Fruit fly (Drosophila melanogaster) whole organism, embryonic: ENCODE results near the gene Bug22.

Source experiments
- Blimp-1 ChIP-seq: fragments of 200-800 bp; sonication (Bioruptor generic); optimal IDR thresholded peaks from 3 replicates; lab custom pipeline; 2018; ENCODE audit warnings: missing biosample characterization, missing genetic modification characterization, mild to moderate bottlenecking, moderate library complexity, missing genetic modification reagents
- CG10267 ChIP-seq: fragments of 200-800 bp; sonication (Bioruptor generic); optimal IDR thresholded peaks from 2 replicates; lab custom pipeline; 2018; ENCODE audit warnings: missing biosample characterization, mild to moderate bottlenecking, missing genetic modification characterization, moderate library complexity
- CG10543 ChIP-seq: fragments of 200-800 bp; sonication (Bioruptor generic); optimal IDR thresholded peaks from 3 replicates; lab custom pipeline; 2017; ENCODE audit warnings: missing biosample characterization, mild to moderate bottlenecking, missing genetic modification characterization, moderate library complexity
- CG11093 ChIP-seq: fragments of 200-800 bp; sonication (Bioruptor generic); IDR thresholded peaks from 3 replicates; pipeline ENCODE4 v1.3.6; 2022; ENCODE audit warnings: missing biosample characterization, missing genetic modification characterization
- CG11696 ChIP-seq: fragments of 200-800 bp; sonication (Bioruptor generic); IDR thresholded peaks from 2 replicates; pipeline ENCODE4 v1.3.6; 2022; ENCODE audit warnings: missing biosample characterization, missing genetic modification characterization
- CG12071 ChIP-seq: fragments of 200-800 bp; sonication (Bioruptor generic); optimal IDR thresholded peaks from 3 replicates; lab custom pipeline; 2018; ENCODE audit warnings: missing biosample characterization, mild to moderate bottlenecking, missing genetic modification characterization
- CG14050 ChIP-seq: fragments of 200-800 bp; sonication (Bioruptor generic); IDR thresholded peaks from 3 replicates; pipeline ENCODE4 v1.3.6; 2022; ENCODE audit warnings: missing biosample characterization, missing genetic modification characterization
- CG15011 ChIP-seq: fragments of 200-800 bp; sonication (Bioruptor generic); optimal IDR thresholded peaks from 3 replicates; lab custom pipeline; 2018; ENCODE audit warnings: missing biosample characterization, mild to moderate bottlenecking, missing genetic modification characterization
- CG15514 ChIP-seq: fragments of 200-800 bp; sonication (Bioruptor generic); optimal IDR thresholded peaks from 3 replicates; lab custom pipeline; 2017; ENCODE audit warnings: missing biosample characterization, missing genetic modification characterization, mild to moderate bottlenecking, moderate library complexity, missing genetic modification reagents
- CG15696 ChIP-seq: fragments of 200-800 bp; sonication (Bioruptor generic); optimal IDR thresholded peaks from 2 replicates; lab custom pipeline; 2019; ENCODE audit warnings: missing biosample characterization, mild to moderate bottlenecking, missing genetic modification characterization, moderate library complexity
- CG17568 ChIP-seq: fragments of 200-800 bp; sonication (Bioruptor generic); optimal IDR thresholded peaks from 2 replicates; lab custom pipeline; 2018; ENCODE audit warnings: missing biosample characterization, mild to moderate bottlenecking, missing genetic modification characterization, moderate library complexity
- CG30020 ChIP-seq: fragments of 200-800 bp; optimal IDR thresholded peaks from 2 replicates; lab custom pipeline; 2019; ENCODE audit warnings: missing biosample characterization, mild to moderate bottlenecking, missing genetic modification characterization, moderate library complexity
- CG3281 ChIP-seq: fragments of 200-800 bp; sonication (Bioruptor generic); optimal IDR thresholded peaks from 3 replicates; lab custom pipeline; 2017; ENCODE audit warnings: missing biosample characterization, mild to moderate bottlenecking, missing genetic modification characterization
- CG33213 ChIP-seq: fragments of 200-800 bp; sonication (Bioruptor generic); optimal IDR thresholded peaks from 3 replicates; lab custom pipeline; 2016; ENCODE audit warnings: missing biosample characterization, missing genetic modification characterization
- CG4328 ChIP-seq: fragments of 200-800 bp; sonication (Bioruptor generic); optimal IDR thresholded peaks from 3 replicates; lab custom pipeline; 2017; ENCODE audit warnings: missing biosample characterization, missing genetic modification reagents, missing genetic modification characterization
- CG4360 ChIP-seq: fragments of 200-800 bp; sonication (Bioruptor generic); IDR thresholded peaks from 2 replicates; pipeline ENCODE4 v1.3.6; 2022; ENCODE audit warnings: missing biosample characterization, missing genetic modification characterization
- CG6765 ChIP-seq: fragments of 200-800 bp; sonication (Bioruptor generic); optimal IDR thresholded peaks from 3 replicates; lab custom pipeline; 2017; ENCODE audit warnings: missing biosample characterization, mild to moderate bottlenecking, missing genetic modification characterization
- CG8281 ChIP-seq: fragments of 200-800 bp; sonication (Bioruptor generic); optimal IDR thresholded peaks from 2 replicates; lab custom pipeline; 2018; ENCODE audit warnings: missing biosample characterization, mild to moderate bottlenecking, missing genetic modification characterization, moderate library complexity
- CG9437 ChIP-seq: fragments of 200-800 bp; sonication (Bioruptor generic); optimal IDR thresholded peaks from 2 replicates; lab custom pipeline; 2018; ENCODE audit warnings: missing biosample characterization, mild to moderate bottlenecking, missing genetic modification characterization
- CG9609 ChIP-seq: fragments of 200-800 bp; sonication (Bioruptor generic); optimal IDR thresholded peaks from 3 replicates; lab custom pipeline; 2016; ENCODE audit warnings: missing biosample characterization, missing genetic modification characterization
- CG9876 ChIP-seq: fragments of 200-800 bp; sonication (Bioruptor generic); optimal IDR thresholded peaks from 2 replicates; lab custom pipeline; 2016; ENCODE audit warnings: missing biosample characterization, missing genetic modification characterization
- Dbx ChIP-seq: fragments of 200-800 bp; sonication (Bioruptor generic); IDR thresholded peaks from 3 replicates; pipeline ENCODE4 v1.3.6; 2022; ENCODE audit warnings: missing biosample characterization, missing genetic modification characterization
- Dip2 ChIP-seq: fragments of 200-800 bp; sonication (Bioruptor generic); IDR thresholded peaks from 2 replicates; pipeline ENCODE4 v1.3.6; 2022; ENCODE audit warnings: missing biosample characterization, missing genetic modification characterization
- H2.0 ChIP-seq: fragments of 200-800 bp; sonication (Bioruptor generic); IDR thresholded peaks from 2 replicates; pipeline ENCODE4 v1.3.6; 2022; ENCODE audit warnings: missing biosample characterization, missing genetic modification characterization
- HHEX ChIP-seq: fragments of 200-800 bp; sonication (Bioruptor generic); optimal IDR thresholded peaks from 3 replicates; lab custom pipeline; 2017; ENCODE audit warnings: missing biosample characterization, mild to moderate bottlenecking, missing genetic modification characterization, missing genetic modification reagents
- MBD-R2 ChIP-seq: fragments of 200-800 bp; sonication (Bioruptor generic); IDR thresholded peaks from 2 replicates; pipeline ENCODE4 v1.3.6; 2022; ENCODE audit warnings: missing biosample characterization, missing genetic modification characterization
- NC2β ChIP-seq: fragments of 200-800 bp; sonication (Bioruptor generic); optimal IDR thresholded peaks from 2 replicates; lab custom pipeline; 2016; ENCODE audit warnings: missing biosample characterization, missing genetic modification characterization
- NK7.1 ChIP-seq: fragments of 200-800 bp; sonication (Bioruptor generic); optimal IDR thresholded peaks from 3 replicates; lab custom pipeline; 2016; ENCODE audit warnings: missing biosample characterization, missing genetic modification characterization
- Nf-YB ChIP-seq: fragments of 200-800 bp; sonication (Bioruptor generic); optimal IDR thresholded peaks from 3 replicates; lab custom pipeline; 2019; ENCODE audit warnings: missing biosample characterization, mild to moderate bottlenecking, missing genetic modification characterization, moderate library complexity
- Ptx1 ChIP-seq: fragments of 200-800 bp; sonication (Bioruptor generic); IDR thresholded peaks from 2 replicates; pipeline ENCODE4 v1.3.6; 2022; ENCODE audit warnings: missing biosample characterization, missing genetic modification characterization
- Ravus ChIP-seq: fragments of 200-800 bp; sonication (Bioruptor generic); IDR thresholded peaks from 2 replicates; pipeline ENCODE4 v1.3.6; 2022; ENCODE audit warnings: missing biosample characterization, missing genetic modification characterization
- Six4 ChIP-seq: fragments of 200-800 bp; sonication (Bioruptor generic); optimal IDR thresholded peaks from 2 replicates; lab custom pipeline; 2016; ENCODE audit warnings: missing biosample characterization, missing genetic modification characterization
- Spps ChIP-seq: fragments of 200-800 bp; sonication (Bioruptor generic); optimal IDR thresholded peaks from 2 replicates; lab custom pipeline; 2018; ENCODE audit warnings: missing biosample characterization, mild to moderate bottlenecking, missing genetic modification characterization
- ab ChIP-seq: fragments of 200-800 bp; sonication (Bioruptor generic); optimal IDR thresholded peaks from 2 replicates; lab custom pipeline; 2016; ENCODE audit warnings: missing biosample characterization, missing genetic modification characterization
- ac ChIP-seq: fragments of 200-800 bp; sonication (Bioruptor generic); optimal IDR thresholded peaks from 3 replicates; lab custom pipeline; 2017; ENCODE audit warnings: missing biosample characterization, mild to moderate bottlenecking, missing genetic modification characterization
- crol ChIP-seq: fragments of 200-800 bp; sonication (Bioruptor generic); IDR thresholded peaks from 2 replicates; pipeline ENCODE4 v1.3.6; 2022; ENCODE audit warnings: missing biosample characterization, missing genetic modification characterization
- dysf ChIP-seq: fragments of 200-800 bp; sonication (Bioruptor generic); IDR thresholded peaks from 3 replicates; pipeline ENCODE4 v1.3.6; 2022; ENCODE audit warnings: missing biosample characterization, missing genetic modification characterization
- ems ChIP-seq: fragments of 200-800 bp; sonication (Bioruptor generic); optimal IDR thresholded peaks from 3 replicates; lab custom pipeline; 2016; ENCODE audit warnings: missing biosample characterization, missing genetic modification characterization
- en ChIP-seq: fragments of 200-800 bp; sonication (Bioruptor generic); optimal IDR thresholded peaks from 2 replicates; lab custom pipeline; 2016; ENCODE audit warnings: missing biosample characterization, missing genetic modification characterization
- ind ChIP-seq: fragments of 200-800 bp; sonication (Bioruptor generic); optimal IDR thresholded peaks from 3 replicates; lab custom pipeline; 2016; ENCODE audit warnings: missing biosample characterization, missing genetic modification characterization
- lola ChIP-seq, 3 experiments: fragments of >200 bp in 2 of 3; fragments of 200-800 bp in 1 of 3; sonication (Bioruptor generic) in 1 of 3; optimal IDR thresholded peaks; 2 replicates each; lab custom pipeline; 2017 to 2019; ENCODE audit warnings: missing biosample characterization in 3 of 3, missing genetic modification characterization in 3 of 3, mild to moderate bottlenecking in 1 of 3, moderate library complexity in 1 of 3
- phol ChIP-seq: fragments of 200-800 bp; sonication (Bioruptor generic); optimal IDR thresholded peaks from 3 replicates; lab custom pipeline; 2018; ENCODE audit warnings: missing biosample characterization, mild to moderate bottlenecking, missing genetic modification characterization, moderate library complexity
- sens ChIP-seq: fragments of 200-800 bp; sonication (Bioruptor generic); peaks from one replicate; lab custom pipeline; 2016; ENCODE audit warnings: missing biosample characterization, missing genetic modification characterization
- seq ChIP-seq: fragments of 200-800 bp; sonication (Bioruptor generic); IDR thresholded peaks from 2 replicates; pipeline ENCODE4 v1.3.6; 2022; ENCODE audit warnings: missing biosample characterization, missing genetic modification characterization
- slou ChIP-seq: fragments of 200-800 bp; sonication (Bioruptor generic); optimal IDR thresholded peaks from 3 replicates; lab custom pipeline; 2016; ENCODE audit warnings: missing biosample characterization, missing genetic modification characterization
- so ChIP-seq: fragments of 200-800 bp; sonication (Bioruptor generic); IDR thresholded peaks from 3 replicates; pipeline ENCODE4 v1.3.6; 2022; ENCODE audit warnings: missing biosample characterization, missing genetic modification characterization
- stwl ChIP-seq: fragments of 200-800 bp; sonication (Bioruptor generic); optimal IDR thresholded peaks from 3 replicates; lab custom pipeline; 2018; ENCODE audit warnings: missing biosample characterization, mild to moderate bottlenecking, missing genetic modification characterization, moderate library complexity
- toy ChIP-seq: fragments of 200-800 bp; sonication (Bioruptor generic); IDR thresholded peaks from 2 replicates; pipeline ENCODE4 v1.3.6; 2022; ENCODE audit warnings: missing biosample characterization, missing genetic modification characterization
- vvl ChIP-seq: fragments of 200-800 bp; sonication (Bioruptor generic); IDR thresholded peaks from 2 replicates; pipeline ENCODE4 v1.3.6; 2022; ENCODE audit warnings: missing biosample characterization, missing genetic modification characterization
- wek ChIP-seq: fragments of 200-800 bp; sonication (Bioruptor generic); optimal IDR thresholded peaks from 3 replicates; lab custom pipeline; 2018; ENCODE audit warnings: missing biosample characterization, mild to moderate bottlenecking, missing genetic modification characterization, moderate library complexity
- zf30C ChIP-seq: fragments of 200-800 bp; sonication (Bioruptor generic); optimal IDR thresholded peaks from 3 replicates; lab custom pipeline; 2018; ENCODE audit warnings: missing biosample characterization, mild to moderate bottlenecking, missing genetic modification characterization

Bug22 gene

dm6 chr2L:10381890-10382450 is 48.7 kb downstream of the Bug22 start, which contains the start of gene CG5096:
TSS of gene CG5096 (plus strand) at chr2L:10382263.
- TF ChIP-seq CG11093 (GFP tag; lab: Robert Waterston, UW) = peak; percentile 65; the same call in 1 of the 3 replicates
- peak; percentile 90 for TF ChIP-seq HHEX
- peak; percentile 10 for TF ChIP-seq slou
- TF ChIP-seq Ptx1 (GFP tag; lab: Robert Waterston, UW) = peak; percentile 89
- TF ChIP-seq CG17568 (GFP tag; lab: Kevin White, UChicago) = peak; percentile 86
- no peak for TF ChIP-seq crol
- peak; percentile 93 for TF ChIP-seq so
- TF ChIP-seq en (GFP tag; lab: Kevin White, UChicago) = peak; percentile 72
- TF ChIP-seq zf30C (GFP tag; lab: Kevin White, UChicago) = no peak
- TF ChIP-seq Blimp-1 (GFP tag; lab: Kevin White, UChicago) = peak; percentile 85
- peak; percentile 83 for TF ChIP-seq CG6765 (GFP tag; lab: Kevin White, UChicago)
- peak; percentile 89 for TF ChIP-seq seq (GFP tag; lab: Robert Waterston, UW)
- TF ChIP-seq CG3281 = peak; percentile 92
- TF ChIP-seq CG12071 (GFP tag; lab: Kevin White, UChicago) = no peak
- TF ChIP-seq CG4328 (GFP tag; lab: Kevin White, UChicago) = peak; percentile 62
- TF ChIP-seq NK7.1 (GFP tag; lab: Kevin White, UChicago) = peak; percentile 52
- peak; percentile 79 for TF ChIP-seq H2.0
- TF ChIP-seq MBD-R2 = peak; percentile 79; the same call in 1 of the 2 replicates
- peak; percentile 62 for TF ChIP-seq CG4360
- peak in 1 of 3 experiments; percentile 58 for TF ChIP-seq lola (GFP tag; optimal IDR thresholded peaks at IDR 0.05; lab: Kevin White, UChicago)
- peak; percentile 81 for TF ChIP-seq ems
- peak; percentile 80 for TF ChIP-seq CG10267 (tag; lab: Kevin White, UChicago)
- peak; percentile 92 for TF ChIP-seq sens (GFP tag; lab: Kevin White, UChicago)
- TF ChIP-seq ac (GFP tag; lab: Kevin White, UChicago) = no peak
- TF ChIP-seq Ravus (GFP tag; lab: Robert Waterston, UW) = peak; percentile 60
- peak; percentile 74; the same call in 1 of the 2 replicates for TF ChIP-seq toy
- peak; percentile 74 for TF ChIP-seq Nf-YB (GFP tag; lab: Kevin White, UChicago)
- peak; percentile 90 for TF ChIP-seq dysf (GFP tag; lab: Robert Waterston, UW)
- TF ChIP-seq CG33213 (GFP tag; lab: Kevin White, UChicago) = peak; percentile 45
- TF ChIP-seq ab (GFP tag; lab: Kevin White, UChicago) = no peak
- TF ChIP-seq wek = peak; percentile 48
- TF ChIP-seq phol (tag; lab: Kevin White, UChicago) = peak; percentile 81
- peak; percentile 75 for TF ChIP-seq CG11696 (GFP tag; lab: Robert Waterston, UW)
- TF ChIP-seq CG15696 (tag; lab: Kevin White, UChicago) = peak; percentile 42
- TF ChIP-seq CG9609 (GFP tag; lab: Kevin White, UChicago) = peak; percentile 53
- no peak for TF ChIP-seq CG9876
- peak; percentile 87 for TF ChIP-seq CG14050 (GFP tag; lab: Robert Waterston, UW)
- peak; percentile 19 for TF ChIP-seq NC2β (GFP tag; lab: Kevin White, UChicago)
- TF ChIP-seq Dbx (GFP tag; lab: Robert Waterston, UW) = peak; percentile 94
- TF ChIP-seq CG30020 (tag; lab: Kevin White, UChicago) = peak; percentile 46
- peak; percentile 73 for TF ChIP-seq CG9437 (GFP tag; lab: Kevin White, UChicago)
- TF ChIP-seq CG10543 (GFP tag; lab: Kevin White, UChicago) = peak; percentile 49
- peak; percentile 72 for TF ChIP-seq CG8281 (tag; lab: Kevin White, UChicago)
- TF ChIP-seq Spps (tag; lab: Kevin White, UChicago) = peak; percentile 67
- no peak for TF ChIP-seq stwl (tag; lab: Kevin White, UChicago)
- TF ChIP-seq CG15011 = peak; percentile 84
- TF ChIP-seq Dip2 = no peak
- TF ChIP-seq ind = peak; percentile 85
- TF ChIP-seq Six4 (GFP tag; lab: Kevin White, UChicago) = peak; percentile 68
- TF ChIP-seq vvl = peak; percentile 94
- TF ChIP-seq CG15514 (GFP tag; lab: Kevin White, UChicago) = peak; percentile 85
